Worm (Caenorhabditis elegans): ENCODE results near the gene cal-3.

The cal-3 gene

DNA sequence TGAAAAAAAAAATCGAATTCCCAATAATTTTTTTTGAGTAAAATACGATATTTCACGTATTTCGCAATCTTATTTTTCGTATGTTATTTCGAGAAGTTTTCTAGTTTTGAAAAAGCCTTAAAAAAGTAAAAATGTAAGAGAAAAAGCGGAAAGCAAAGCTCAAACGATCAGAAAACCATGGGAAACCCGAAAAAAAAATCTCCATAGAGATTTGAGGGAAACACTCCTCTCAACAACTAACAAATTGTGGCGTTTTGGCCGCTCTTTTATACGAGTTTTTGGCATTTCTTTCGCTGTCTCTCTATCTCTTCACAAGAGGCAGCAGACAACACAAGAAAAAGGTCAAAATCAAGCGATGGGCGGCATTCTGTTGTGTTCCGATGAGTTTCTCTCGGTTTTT is 39.5 kb upstream of the cal-3 start:
- TF ChIP-seq sdc-2 (tag; optimal IDR thresholded peaks at IDR 0.05) (no peak), gmeb-2 (tag; optimal IDR thresholded peaks at IDR 0.05) (peak; percentile 5)

- TF ChIP-seq unc-3 (GFP tag; conservative IDR thresholded peaks at IDR 0.05) (no peak), unc-3 (tag; optimal IDR thresholded peaks at IDR 0.05) (no peak), sdc-2 (tag; optimal IDR thresholded peaks at IDR 0.05) (no peak), nhr-11 (tag; optimal IDR thresholded peaks at IDR 0.05) (no peak), tbx-2 (tag; optimal IDR thresholded peaks at IDR 0.05) (no peak), hlh-8 (tag; optimal IDR thresholded peaks at IDR 0.05) (no peak), fkh-10 (GFP tag; optimal IDR thresholded peaks at IDR 0.05) (no peak), odd-2 (tag; optimal IDR thresholded peaks at IDR 0.05) (no peak), ceh-31 (tag; optimal IDR thresholded peaks at IDR 0.05) (no peak), T23F11.4 (GFP tag; optimal IDR thresholded peaks at IDR 0.05) (no peak), ceh-9 (tag; optimal IDR thresholded peaks at IDR 0.05) (no peak), syd-9 (tag; optimal IDR thresholded peaks at IDR 0.05) (no peak), ceh-30 (tag; optimal IDR thresholded peaks at IDR 0.05) (no peak), unc-86 (tag; optimal IDR thresholded peaks at IDR 0.05) (no peak), K02D7.2 (tag; optimal IDR thresholded peaks at IDR 0.05) (no peak), hlh-6 (tag; optimal IDR thresholded peaks at IDR 0.05) (no peak), lin-11 (tag; optimal IDR thresholded peaks at IDR 0.05) (no peak), pros-1 (tag; optimal IDR thresholded peaks at IDR 0.05) (no peak), F13H6.1 (tag; optimal IDR thresholded peaks at IDR 0.05) (no peak), ref-2 (tag; optimal IDR thresholded peaks at IDR 0.05) (no peak)
Measured at ce11 chrIV:3873706-3874105, 38.7 kb upstream of the cal-3 start, which contains the start of gene F37C4.5. Gene F37C4.5, minus strand, starts transcription at chrIV:3873806.

- TF ChIP-seq Y22D7AL.16 (tag; optimal IDR thresholded peaks at IDR 0.05) (no peak), ceh-34 (tag; optimal IDR thresholded peaks at IDR 0.05) (no peak), elt-4 (tag; optimal IDR thresholded peaks at IDR 0.05) (no peak), ceh-31 (tag; optimal IDR thresholded peaks at IDR 0.05) (no peak), ztf-16 (tag; optimal IDR thresholded peaks at IDR 0.05) (no peak), odd-2 (tag; optimal IDR thresholded peaks at IDR 0.05) (no peak), ceh-24 (tag; optimal IDR thresholded peaks at IDR 0.05) (no peak), elt-2 (tag; optimal IDR thresholded peaks at IDR 0.05) (no peak), pat-9 (tag; optimal IDR thresholded peaks at IDR 0.05) (no peak), ceh-48 (tag; optimal IDR thresholded peaks at IDR 0.05) (no peak), ttx-3 (tag; optimal IDR thresholded peaks at IDR 0.05) (no peak)
Measured at ce11 chrIV:3873195-3873594, 38.2 kb upstream of the cal-3 start.

ce11 chrIV:3869875-3870274 is 34.9 kb upstream of the cal-3 start:
- TF ChIP-seq madf-2 (tag; optimal IDR thresholded peaks at IDR 0.05) (no peak), gmeb-2 (tag; optimal IDR thresholded peaks at IDR 0.05) (no peak), elt-4 (tag; optimal IDR thresholded peaks at IDR 0.05) (no peak)

ce11 chrIV:3867252-3867651 is 32.3 kb upstream of the cal-3 start, which contains the start of gene F37C4.4:
Gene F37C4.4, plus strand, starts transcription at chrIV:3867309.
- TF ChIP-seq Y22D7AL.16 (tag; optimal IDR thresholded peaks at IDR 0.05) (no peak), hlh-8 (tag; optimal IDR thresholded peaks at IDR 0.05) (no peak), ceh-19 (GFP tag; optimal IDR thresholded peaks at IDR 0.05) (no peak), ceh-30 (tag; optimal IDR thresholded peaks at IDR 0.05) (no peak), ceh-22 (tag; optimal IDR thresholded peaks at IDR 0.05) (no peak), K02D7.2 (tag; optimal IDR thresholded peaks at IDR 0.05) (no peak)

- TF ChIP-seq pqm-1 (tag; optimal IDR thresholded peaks at IDR 0.05) = no peak
- no peak for TF ChIP-seq pros-1 (tag; optimal IDR thresholded peaks at IDR 0.05)
- no peak for TF ChIP-seq ceh-30 (tag; optimal IDR thresholded peaks at IDR 0.05)
Measured at ce11 chrIV:3866018-3866417, 31.1 kb upstream of the cal-3 start.

Data from whole organism, late embryonic.